Fruit fly (Drosophila melanogaster) whole organism, embryonic: ENCODE measurements around the gene mRpS18C.

Experiments used
- CG32767 ChIP-seq: fragments of 200-800 bp; sonication (Bioruptor generic); IDR thresholded peaks from 2 replicates; pipeline ENCODE4 v1.3.6; 2022; ENCODE audit warnings: missing biosample characterization, missing genetic modification characterization
- CG6689 ChIP-seq: fragments of 200-800 bp; sonication (Bioruptor generic); IDR thresholded peaks from 2 replicates; pipeline ENCODE4 v1.3.6; 2022; ENCODE audit warnings: missing biosample characterization, missing genetic modification characterization
- CG8281 ChIP-seq: fragments of 200-800 bp; sonication (Bioruptor generic); optimal IDR thresholded peaks from 2 replicates; lab custom pipeline; 2018; ENCODE audit warnings: missing biosample characterization, mild to moderate bottlenecking, missing genetic modification characterization, moderate library complexity
- Deaf1 ChIP-seq: fragments of 200-800 bp; optimal IDR thresholded peaks from 3 replicates; lab custom pipeline; 2019; ENCODE audit warnings: missing biosample characterization, mild to moderate bottlenecking, missing genetic modification characterization, moderate library complexity
- Dll ChIP-seq: fragments of 200-800 bp; sonication (Bioruptor generic); IDR thresholded peaks from 4 replicates; pipeline ENCODE4 v1.3.6; 2022; ENCODE audit warnings: missing biosample characterization, missing genetic modification characterization; ENCODE audit not compliant: partially characterized antibody
- Stat92E ChIP-seq, 3 experiments: fragments of >200 bp in 2 of 3; fragments of 200-800 bp in 1 of 3; sonication (Bioruptor generic) in 1 of 3; optimal IDR thresholded peaks; 2 replicates each; lab custom pipeline; 2017 to 2019; ENCODE audit warnings: missing biosample characterization in 3 of 3, missing genetic modification characterization in 3 of 3, mild to moderate bottlenecking in 1 of 3, moderate library complexity in 1 of 3
- ewg ChIP-seq: fragments of 200-800 bp; sonication (Bioruptor generic); optimal IDR thresholded peaks from 3 replicates; lab custom pipeline; 2017; ENCODE audit warnings: mild to moderate bottlenecking, missing biosample characterization, missing genetic modification reagents, missing genetic modification characterization
- fru ChIP-seq: fragments of >200 bp; optimal IDR thresholded peaks from 2 replicates; lab custom pipeline; 2017
- mirr ChIP-seq: fragments of 200-800 bp; sonication (Bioruptor generic); optimal IDR thresholded peaks from 3 replicates; lab custom pipeline; 2018; ENCODE audit warnings: missing biosample characterization, mild to moderate bottlenecking, missing genetic modification characterization

DNA sequence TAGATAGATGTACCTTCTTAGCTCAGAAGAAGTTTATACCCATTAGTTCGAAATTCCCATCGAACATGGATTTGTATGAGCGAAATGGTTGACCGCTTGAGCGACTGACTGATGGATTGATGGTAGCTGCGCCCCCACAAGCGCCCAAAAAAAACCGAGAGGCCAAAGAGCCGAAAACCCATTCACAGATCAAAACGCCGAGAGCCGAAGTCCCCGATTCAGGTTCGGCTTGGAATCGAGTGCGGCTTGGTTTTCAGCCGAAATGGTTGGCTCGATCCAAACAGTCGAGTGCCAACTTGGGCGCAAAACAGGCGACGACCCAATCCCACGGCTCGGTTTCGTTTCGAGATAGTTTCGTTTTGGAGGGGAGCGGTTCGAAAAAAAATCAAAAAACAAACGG lies 36.4 kb downstream of the mRpS18C start:
- TF ChIP-seq ewg (no peak), Dll (GFP tag; lab: Robert Waterston, UW) (no peak), fru (lab: Kevin White, UChicago) (no peak), CG32767 (GFP tag; lab: Robert Waterston, UW) (no peak), Deaf1 (peak; percentile 97), Stat92E (GFP tag; optimal IDR thresholded peaks at IDR 0.05; lab: Kevin White, UChicago) (no peak), mirr (GFP tag; lab: Kevin White, UChicago) (no peak), CG6689 (GFP tag; lab: Robert Waterston, UW) (no peak), CG8281 (peak; percentile 92)
